Worm (Caenorhabditis elegans): ENCODE results near the gene B0334.20.
A peak's percentile ranks its signal among the peaks of the same experiment; 100 is the strongest.

B0334.20 gene

ce11 chrII:11484600-11484999 is 15.7 kb downstream of the B0334.20 start (continued):
- peak; percentile 88 for TF ChIP-seq hlh-8 (tag; optimal IDR thresholded peaks at IDR 0.05)
- TF ChIP-seq odd-2 (tag; optimal IDR thresholded peaks at IDR 0.05) = peak; percentile 80
- peak; percentile 96 for TF ChIP-seq fkh-6 (tag; optimal IDR thresholded peaks at IDR 0.05)
- peak; percentile 96 for TF ChIP-seq ttx-3 (tag; optimal IDR thresholded peaks at IDR 0.05)
- TF ChIP-seq pqm-1 (tag; optimal IDR thresholded peaks at IDR 0.05) = peak; percentile 83
- peak; percentile 96 for TF ChIP-seq C38D4.7 (GFP tag; optimal IDR thresholded peaks at IDR 0.05)
- TF ChIP-seq dmd-4 (tag; optimal IDR thresholded peaks at IDR 0.05; ENCODE audit: borderline replicate concordance) = peak; percentile 90
- TF ChIP-seq ceh-34 (tag; optimal IDR thresholded peaks at IDR 0.05) = peak; percentile 96
- no peak for TF ChIP-seq nhr-11 (tag; optimal IDR thresholded peaks at IDR 0.05)
- peak; percentile 96 for TF ChIP-seq ceh-19 (GFP tag; optimal IDR thresholded peaks at IDR 0.05)
- peak; percentile 87 for TF ChIP-seq sox-2 (GFP tag; IDR thresholded peaks at IDR 0.05)
- peak; percentile 96 for TF ChIP-seq ref-2 (tag; optimal IDR thresholded peaks at IDR 0.05)
- TF ChIP-seq pat-9 (tag; optimal IDR thresholded peaks at IDR 0.05) = peak; percentile 97
- peak; percentile 76 for TF ChIP-seq lim-6 (tag; optimal IDR thresholded peaks at IDR 0.05)
- TF ChIP-seq pros-1 (tag; optimal IDR thresholded peaks at IDR 0.05) = no peak
- peak; percentile 94 for TF ChIP-seq ceh-14 (tag; optimal IDR thresholded peaks at IDR 0.05)
- TF ChIP-seq unc-55 (GFP tag; optimal IDR thresholded peaks at IDR 0.05) = no peak
- TF ChIP-seq hlh-15 (tag; optimal IDR thresholded peaks at IDR 0.05) = peak; percentile 96
- peak; percentile 95 for TF ChIP-seq ceh-9 (tag; optimal IDR thresholded peaks at IDR 0.05)
- TF ChIP-seq tbx-7 (tag; optimal IDR thresholded peaks at IDR 0.05) = peak; percentile 35
- TF ChIP-seq F13H6.1 (tag; optimal IDR thresholded peaks at IDR 0.05) = peak; percentile 95
- TF ChIP-seq mec-3 (tag; optimal IDR thresholded peaks at IDR 0.05; ENCODE audit: borderline replicate concordance) = peak; percentile 87
- TF ChIP-seq hlh-13 (GFP tag; optimal IDR thresholded peaks at IDR 0.05) = peak; percentile 93
- TF ChIP-seq ztf-16 (tag; optimal IDR thresholded peaks at IDR 0.05) = peak; percentile 95
- TF ChIP-seq ceh-30 (tag; optimal IDR thresholded peaks at IDR 0.05) = peak; percentile 72
- no peak for TF ChIP-seq pha-4 (tag; optimal IDR thresholded peaks at IDR 0.05)
- TF ChIP-seq hlh-6 (tag; optimal IDR thresholded peaks at IDR 0.05) = peak; percentile 96
- peak; percentile 84 for TF ChIP-seq zip-5 (tag; optimal IDR thresholded peaks at IDR 0.05)
- peak; percentile 95 for TF ChIP-seq madf-2 (tag; optimal IDR thresholded peaks at IDR 0.05)
- peak; percentile 95 for TF ChIP-seq eyg-1 (tag; optimal IDR thresholded peaks at IDR 0.05)
- TF ChIP-seq fax-1 (tag; optimal IDR thresholded peaks at IDR 0.05) = peak; percentile 93
- peak; percentile 81 for TF ChIP-seq nfya-1 (tag; optimal IDR thresholded peaks at IDR 0.05)
- TF ChIP-seq ceh-24 (tag; optimal IDR thresholded peaks at IDR 0.05) = peak; percentile 97
- peak; percentile 96 for TF ChIP-seq ceh-6 (GFP tag; optimal IDR thresholded peaks at IDR 0.05)
- peak; percentile 95 for TF ChIP-seq npax-4 (tag; optimal IDR thresholded peaks at IDR 0.05)
- peak; percentile 85 for TF ChIP-seq ceh-31 (tag; optimal IDR thresholded peaks at IDR 0.05)
- TF ChIP-seq unc-86 (tag; optimal IDR thresholded peaks at IDR 0.05) = peak; percentile 93
- TF ChIP-seq rnt-1 (tag; optimal IDR thresholded peaks at IDR 0.05) = peak; percentile 37

DNA sequence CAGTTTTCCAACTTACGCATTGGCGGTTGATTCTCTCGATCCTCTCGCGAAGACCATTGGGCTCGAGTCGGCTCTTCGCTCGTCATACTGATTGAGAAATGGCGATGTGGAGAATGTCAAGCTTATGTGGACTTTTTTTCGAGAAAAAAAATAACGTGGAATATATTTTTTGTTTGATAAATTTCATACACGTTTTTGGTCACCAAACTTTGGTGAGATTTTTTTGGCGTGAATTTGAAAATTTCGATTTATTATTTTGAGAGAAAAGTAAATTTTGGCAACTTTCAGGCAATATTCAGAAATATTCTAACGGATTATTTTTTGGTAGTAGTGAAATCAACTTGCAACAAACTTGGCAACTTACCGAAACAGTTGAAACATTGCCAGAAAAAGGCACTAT is 21.2 kb downstream of the B0334.20 start, which contains the start of gene W02B12.12:
W02B12.12 (minus strand) TSS at position 101 of the 400 bp plus-strand sequence.
- TF ChIP-seq C08G9.2 (tag; optimal IDR thresholded peaks at IDR 0.05) (no peak), zip-5 (tag; optimal IDR thresholded peaks at IDR 0.05) (no peak), pag-3 (tag; optimal IDR thresholded peaks at IDR 0.05; ENCODE audit: borderline replicate concordance) (no peak), odd-2 (tag; optimal IDR thresholded peaks at IDR 0.05) (no peak), lim-6 (tag; optimal IDR thresholded peaks at IDR 0.05) (no peak), C38D4.7 (GFP tag; optimal IDR thresholded peaks at IDR 0.05) (no peak), unc-86 (tag; optimal IDR thresholded peaks at IDR 0.05) (no peak), nhr-232 (tag; optimal IDR thresholded peaks at IDR 0.05) (no peak), gmeb-2 (tag; optimal IDR thresholded peaks at IDR 0.05) (no peak), ceh-6 (GFP tag; optimal IDR thresholded peaks at IDR 0.05) (no peak), ceh-2 (tag; optimal IDR thresholded peaks at IDR 0.05) (no peak), ceh-34 (tag; optimal IDR thresholded peaks at IDR 0.05) (no peak), Y22D7AL.16 (tag; optimal IDR thresholded peaks at IDR 0.05) (no peak), ref-2 (tag; optimal IDR thresholded peaks at IDR 0.05) (no peak), dve-1 (tag; optimal IDR thresholded peaks at IDR 0.05) (no peak), F13H6.1 (tag; optimal IDR thresholded peaks at IDR 0.05) (no peak)
